Fruit fly (Drosophila melanogaster): ENCODE measurements around the gene Ssdp.

DNA sequence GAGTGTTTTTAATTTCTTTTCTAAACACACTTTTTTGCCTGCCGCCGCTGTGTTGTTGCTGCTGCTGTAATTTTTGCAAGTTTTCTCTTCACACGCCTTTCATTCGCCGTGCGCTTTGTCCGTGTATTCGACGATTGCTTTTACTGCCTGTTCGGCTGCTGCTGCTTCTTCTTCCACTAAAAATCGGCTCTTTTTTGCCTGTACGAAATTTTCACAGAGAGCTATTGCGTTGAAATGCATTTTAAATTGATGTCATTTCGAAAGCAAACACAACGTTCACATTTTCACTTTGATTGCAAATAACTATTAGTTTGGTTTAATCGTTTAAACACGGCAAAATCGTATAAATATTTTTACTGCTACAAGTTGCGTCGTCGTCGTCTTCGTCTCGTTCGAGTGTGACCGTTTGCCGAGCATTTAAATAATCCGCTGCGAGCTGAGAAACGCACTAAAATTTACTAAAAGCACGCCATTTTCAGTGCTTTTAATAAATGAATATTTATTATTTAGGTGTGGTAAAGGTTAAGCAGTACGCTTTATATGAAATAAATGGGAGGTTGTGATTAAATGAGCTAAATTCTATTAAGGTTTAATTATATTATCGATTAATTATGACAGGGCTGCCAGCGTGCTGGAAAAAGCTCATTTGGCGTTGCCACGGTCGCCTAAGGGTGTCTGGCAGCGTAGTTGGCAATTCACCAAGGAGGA is at the start of gene Ssdp, which contains the start of gene CG7985:
- TF ChIP-seq CG17385 (GFP tag; optimal IDR thresholded peaks at IDR 0.05) (peak; percentile 97), CG7372 (GFP tag; IDR thresholded peaks at IDR 0.05) (no peak), CG6791 (GFP tag; IDR thresholded peaks at IDR 0.05; ENCODE audit: partially characterized antibody) (no peak), CG8765 (GFP tag; IDR thresholded peaks at IDR 0.05) (no peak), CG14050 (GFP tag; IDR thresholded peaks at IDR 0.05) (no peak), toy (GFP tag; IDR thresholded peaks at IDR 0.05) (no peak)

Measured in whole organism, embryonic.